Worm (Caenorhabditis elegans) whole organism, L1 larva: Measurements from ENCODE around the gene F17A2.13.

Experiments
- C04F5.9 ChIP-seq: sonication (generic microtip); optimal IDR thresholded peaks from 2 replicates; lab custom pipeline; 2016; ENCODE audit warnings: missing genetic modification characterization, missing compliant biosample characterization
- C34B4.2 ChIP-seq: sonication (generic microtip); optimal IDR thresholded peaks from 2 replicates; lab custom pipeline; 2017; ENCODE audit warnings: mild to moderate bottlenecking, missing genetic modification characterization, missing compliant biosample characterization
- aly-2 ChIP-seq: fragments of 150-350 bp; optimal IDR thresholded peaks from 2 replicates; lab custom pipeline; 2014; ENCODE audit warnings: missing biosample characterization, missing genetic modification characterization
- ceh-8 ChIP-seq: fragments of 200-800 bp; sonication (Bioruptor generic); optimal IDR thresholded peaks from 2 replicates; lab custom pipeline; 2018; ENCODE audit warnings: mild to moderate bottlenecking, missing genetic modification characterization, moderate library complexity, missing compliant biosample characterization
- ceh-82 ChIP-seq, 3 experiments: fragments of 150-350 bp in 1 of 3; sonication (generic microtip) in 2 of 3; optimal IDR thresholded peaks; 2 replicates each; lab custom pipeline; 2014 to 2017; ENCODE audit warnings: missing biosample characterization in 3 of 3, missing genetic modification characterization in 3 of 3
- ceh-90 ChIP-seq: sonication (generic microtip); optimal IDR thresholded peaks from 2 replicates; lab custom pipeline; 2016; ENCODE audit warnings: missing genetic modification characterization, missing compliant biosample characterization
- dpl-1 ChIP-seq, 3 experiments: fragments of 150-350 bp in 2 of 3; sonication (generic microtip) in 1 of 3; optimal IDR thresholded peaks; 2 replicates each; lab custom pipeline; 2014 to 2017; ENCODE audit warnings: missing biosample characterization in 3 of 3, missing genetic modification characterization in 3 of 3, missing genetic modification reagents in 3 of 3
- dsc-1 ChIP-seq: sonication (generic microtip); optimal IDR thresholded peaks from 2 replicates; lab custom pipeline; 2016; ENCODE audit warnings: mild to moderate bottlenecking, missing genetic modification characterization, missing compliant biosample characterization
- efl-1 ChIP-seq, 4 experiments: fragments of 150-350 bp; optimal IDR thresholded peaks in 3 of 4; peaks in 1 of 4; 1 replicate in 1 of 4; 2 replicates in 3 of 4; lab custom pipeline; 2014; ENCODE audit warnings: missing biosample characterization in 2 of 4, missing genetic modification characterization in 2 of 4, missing genetic modification reagents in 2 of 4
- egl-27 ChIP-seq, 2 experiments: fragments of 150-350 bp in 1 of 2; sonication (generic microtip); optimal IDR thresholded peaks; 3 replicates each; lab custom pipeline; 2017 to 2018; ENCODE audit warnings: missing biosample characterization in 2 of 2, missing genetic modification characterization in 2 of 2, missing genetic modification reagents in 2 of 2
- ets-5 ChIP-seq: fragments of 200-800 bp; sonication (Bioruptor generic); IDR thresholded peaks from 2 replicates; pipeline ENCODE4 v1.3.6; 2022; ENCODE audit warnings: missing genetic modification characterization, missing compliant biosample characterization
- fkh-10 ChIP-seq: sonication (generic microtip); optimal IDR thresholded peaks from 2 replicates; lab custom pipeline; 2017; ENCODE audit warnings: missing biosample characterization, missing genetic modification reagents, missing genetic modification characterization
- fkh-8 ChIP-seq: sonication (generic microtip); optimal IDR thresholded peaks from 2 replicates; lab custom pipeline; 2016; ENCODE audit warnings: mild to moderate bottlenecking, missing genetic modification characterization, missing compliant biosample characterization
- fos-1 ChIP-seq: fragments of 150-350 bp; optimal IDR thresholded peaks from 2 replicates; lab custom pipeline; 2014; ENCODE audit warnings: missing biosample characterization, missing genetic modification characterization
- hlh-17 ChIP-seq: fragments of 200-800 bp; sonication (Bioruptor generic); optimal IDR thresholded peaks from 2 replicates; lab custom pipeline; 2018; ENCODE audit warnings: missing genetic modification characterization, mild to moderate bottlenecking, missing compliant biosample characterization, moderate library complexity, borderline replicate concordance
- irx-1 ChIP-seq: sonication (generic microtip); optimal IDR thresholded peaks from 2 replicates; lab custom pipeline; 2016; ENCODE audit warnings: missing genetic modification characterization, missing compliant biosample characterization
- jun-1 ChIP-seq: fragments of 150-350 bp; optimal IDR thresholded peaks from 2 replicates; lab custom pipeline; 2014; ENCODE audit warnings: missing biosample characterization, missing genetic modification reagents, missing genetic modification characterization
- lin-14 ChIP-seq: fragments of 200-800 bp; sonication (Bioruptor generic); optimal IDR thresholded peaks from 2 replicates; lab custom pipeline; 2018; ENCODE audit warnings: mild to moderate bottlenecking, missing genetic modification characterization, moderate library complexity, missing compliant biosample characterization
- lin-35 ChIP-seq, 2 experiments: fragments of 150-350 bp; optimal IDR thresholded peaks; 2 replicates each; lab custom pipeline; 2014; ENCODE audit warnings: missing biosample characterization in 2 of 2, missing genetic modification characterization in 2 of 2, missing genetic modification reagents in 2 of 2
- lsy-2 ChIP-seq, 2 experiments: fragments of 150-350 bp; optimal IDR thresholded peaks; 2 replicates each; lab custom pipeline; 2014; ENCODE audit warnings: missing biosample characterization in 2 of 2, missing genetic modification characterization in 2 of 2
- mdl-1 ChIP-seq, 2 experiments: fragments of 150-350 bp; optimal IDR thresholded peaks; 2 replicates each; lab custom pipeline; 2014 to 2017; ENCODE audit warnings: missing biosample characterization in 2 of 2, missing genetic modification characterization in 2 of 2, inconsistent platforms in 1 of 2
- mef-2 ChIP-seq: fragments of 150-350 bp; optimal IDR thresholded peaks from 2 replicates; lab custom pipeline; 2014; ENCODE audit warnings: missing biosample characterization, missing genetic modification characterization
- mep-1 ChIP-seq: fragments of 150-350 bp; optimal IDR thresholded peaks from 2 replicates; lab custom pipeline; 2014; ENCODE audit warnings: missing biosample characterization, missing genetic modification characterization
- nhr-19 ChIP-seq: fragments of 200-800 bp; sonication (Bioruptor generic); conservative IDR thresholded peaks from 2 replicates; pipeline ENCODE4 v1.3.6; 2022; ENCODE audit warnings: missing genetic modification characterization, missing compliant biosample characterization
- nhr-20 ChIP-seq: sonication (generic microtip); optimal IDR thresholded peaks from 2 replicates; lab custom pipeline; 2016; ENCODE audit warnings: mild to moderate bottlenecking, missing genetic modification characterization, missing compliant biosample characterization
- nhr-237 ChIP-seq: fragments of 150-350 bp; optimal IDR thresholded peaks from 2 replicates; lab custom pipeline; 2014; ENCODE audit warnings: missing biosample characterization, missing genetic modification characterization
- nhr-47 ChIP-seq: sonication (generic microtip); optimal IDR thresholded peaks from 2 replicates; lab custom pipeline; 2016; ENCODE audit warnings: mild to moderate bottlenecking, missing genetic modification characterization, moderate library complexity, missing compliant biosample characterization
- nhr-71 ChIP-seq: sonication (generic microtip); optimal IDR thresholded peaks from 2 replicates; lab custom pipeline; 2016; ENCODE audit warnings: mild to moderate bottlenecking, missing genetic modification characterization, moderate library complexity, missing compliant biosample characterization
- nhr-77 ChIP-seq: fragments of 150-350 bp; optimal IDR thresholded peaks from 2 replicates; lab custom pipeline; 2014; ENCODE audit warnings: missing biosample characterization, missing genetic modification characterization
- nhr-85 ChIP-seq: sonication (generic microtip); peaks from one replicate; lab custom pipeline; 2016; ENCODE audit warnings: missing genetic modification characterization, inconsistent platforms, missing compliant biosample characterization
- nhr-90 ChIP-seq: sonication (generic microtip); optimal IDR thresholded peaks from 2 replicates; lab custom pipeline; 2016; ENCODE audit warnings: mild to moderate bottlenecking, missing genetic modification characterization, missing compliant biosample characterization; ENCODE audit not compliant: poor library complexity
- pax-3 ChIP-seq: fragments of 200-800 bp; sonication (Bioruptor generic); optimal IDR thresholded peaks from 2 replicates; lab custom pipeline; 2018; ENCODE audit warnings: mild to moderate bottlenecking, missing genetic modification characterization, moderate library complexity, missing compliant biosample characterization
- rnt-1 ChIP-seq: sonication (generic microtip); optimal IDR thresholded peaks from 2 replicates; lab custom pipeline; 2016; ENCODE audit warnings: mild to moderate bottlenecking, missing genetic modification characterization, moderate library complexity, missing compliant biosample characterization
- snpc-4 ChIP-seq: fragments of 150-350 bp; optimal IDR thresholded peaks from 2 replicates; lab custom pipeline; 2014; ENCODE audit warnings: missing biosample characterization, missing genetic modification characterization
- snu-23 ChIP-seq: sonication (generic microtip); optimal IDR thresholded peaks from 2 replicates; lab custom pipeline; 2016; ENCODE audit warnings: missing genetic modification characterization, missing compliant biosample characterization
- sptf-1 ChIP-seq: fragments of 150-350 bp; optimal IDR thresholded peaks from 2 replicates; lab custom pipeline; 2014; ENCODE audit warnings: missing biosample characterization, missing genetic modification characterization
- tbx-2 ChIP-seq: sonication (generic microtip); optimal IDR thresholded peaks from 2 replicates; lab custom pipeline; 2016; ENCODE audit warnings: missing genetic modification characterization, missing compliant biosample characterization
- unc-130 ChIP-seq: fragments of 150-350 bp; optimal IDR thresholded peaks from 2 replicates; lab custom pipeline; 2017; ENCODE audit warnings: missing biosample characterization, missing genetic modification characterization, inconsistent platforms
- unc-30 ChIP-seq: sonication (generic microtip); optimal IDR thresholded peaks from 2 replicates; lab custom pipeline; 2017; ENCODE audit warnings: missing biosample characterization, missing genetic modification characterization
- unc-86 ChIP-seq: sonication (generic microtip); optimal IDR thresholded peaks from 2 replicates; lab custom pipeline; 2016; ENCODE audit warnings: missing genetic modification characterization, missing compliant biosample characterization
- unc-98 ChIP-seq: fragments of 200-800 bp; sonication (Bioruptor generic); IDR thresholded peaks from 2 replicates; pipeline ENCODE4 v1.3.6; 2022; ENCODE audit warnings: missing genetic modification characterization, missing compliant biosample characterization
- vab-15 ChIP-seq: sonication (generic microtip); optimal IDR thresholded peaks from 2 replicates; lab custom pipeline; 2017; ENCODE audit warnings: missing genotype, mild to moderate bottlenecking, missing genetic modification characterization, missing compliant biosample characterization
- xbp-1 ChIP-seq: sonication (generic microtip); optimal IDR thresholded peaks from 2 replicates; lab custom pipeline; 2016; ENCODE audit warnings: missing genetic modification characterization, missing compliant biosample characterization
- zag-1 ChIP-seq: fragments of 150-350 bp; optimal IDR thresholded peaks from 2 replicates; lab custom pipeline; 2014; ENCODE audit warnings: missing biosample characterization, missing genetic modification characterization
- zip-4 ChIP-seq: fragments of 200-800 bp; sonication (Bioruptor generic); optimal IDR thresholded peaks from 2 replicates; lab custom pipeline; 2018; ENCODE audit warnings: mild to moderate bottlenecking, missing genetic modification characterization, moderate library complexity, missing compliant biosample characterization

F17A2.13 gene

ce11 chrX:12341338-12341737 lies 19.9 kb downstream of the F17A2.13 start, which contains the start of gene zig-2:
TSS of gene zig-2 (minus strand) at chrX:12341438.
- TF ChIP-seq xbp-1 (no peak), C04F5.9 (no peak), irx-1 (no peak), dsc-1 (no peak), snpc-4 (tag; lab: Kevin White, UChicago) (no peak)

- TF ChIP-seq egl-27 (tag; optimal IDR thresholded peaks at IDR 0.05; lab: Kevin White, UChicago) (no peak), ceh-90 (tag; lab: Kevin White, UChicago) (no peak), lin-35 (GFP tag; optimal IDR thresholded peaks at IDR 0.05; lab: Kevin White, UChicago) (no peak), xbp-1 (no peak), jun-1 (tag; lab: Kevin White, UChicago) (no peak), nhr-20 (tag; lab: Kevin White, UChicago) (no peak), mep-1 (no peak), ets-5 (GFP tag; lab: Robert Waterston, UW) (no peak), sptf-1 (tag; lab: Kevin White, UChicago) (no peak)
Observed at ce11 chrX:12343279-12343678, 21.8 kb downstream of the F17A2.13 start, which contains the start of the genes nspc-9 and nspc-10. TSS of gene nspc-9 (minus strand) at chrX:12343379. TSS of gene nspc-10 (plus strand) at chrX:12343609.

- TF ChIP-seq unc-98 (GFP tag; lab: Robert Waterston, UW) (no peak), zag-1 (tag; lab: Kevin White, UChicago) (no peak), zip-4 (GFP tag; lab: Kevin White, UChicago) (no peak), egl-27 (tag; optimal IDR thresholded peaks at IDR 0.05; lab: Kevin White, UChicago) (no peak), nhr-77 (no peak), lin-35 (GFP tag; optimal IDR thresholded peaks at IDR 0.05; lab: Kevin White, UChicago) (no peak), C04F5.9 (no peak), dpl-1 (GFP tag; optimal IDR thresholded peaks at IDR 0.05; lab: Kevin White, UChicago) (no peak), lsy-2 (tag; optimal IDR thresholded peaks at IDR 0.05; lab: Kevin White, UChicago) (no peak), ceh-90 (tag; lab: Kevin White, UChicago) (no peak), hlh-17 (GFP tag; lab: Kevin White, UChicago) (no peak), lin-14 (GFP tag; lab: Kevin White, UChicago) (no peak), unc-30 (tag; lab: Kevin White, UChicago) (no peak)
Observed at ce11 chrX:12346729-12347128, 25.3 kb downstream of the F17A2.13 start, which contains the start of gene F42F12.11. TSS of gene F42F12.11 (plus strand) at chrX:12347029.

- TF ChIP-seq aly-2 (tag; lab: Kevin White, UChicago), result no peak
- peak; percentile 15 for TF ChIP-seq xbp-1
- TF ChIP-seq ceh-82 (tag; optimal IDR thresholded peaks at IDR 0.05; lab: Kevin White, UChicago), result peak in 2 of 3 experiments; percentile 36 to 46
- TF ChIP-seq nhr-90 (tag; lab: Kevin White, UChicago), result peak; percentile 58
- TF ChIP-seq fos-1 (tag; lab: Kevin White, UChicago), result peak; percentile 6
- TF ChIP-seq nhr-20 (tag; lab: Kevin White, UChicago), result peak; percentile 57
- TF ChIP-seq vab-15 (tag; lab: Kevin White, UChicago), result no peak
- peak in 1 of 2 experiments; percentile 74 for TF ChIP-seq lin-35 (GFP tag; optimal IDR thresholded peaks at IDR 0.05; lab: Kevin White, UChicago)
- TF ChIP-seq nhr-237 (tag; lab: Kevin White, UChicago), result no peak
- peak; percentile 41 for TF ChIP-seq mep-1
- no peak for TF ChIP-seq unc-130 (tag; lab: Kevin White, UChicago)
- TF ChIP-seq nhr-71 (tag; lab: Kevin White, UChicago), result peak; percentile 54
- no peak for TF ChIP-seq pax-3 (tag; lab: Kevin White, UChicago)
- no peak for TF ChIP-seq C34B4.2 (tag; lab: Kevin White, UChicago)
- no peak for TF ChIP-seq efl-1 (optimal IDR thresholded peaks at IDR 0.05; lab: Kevin White, UChicago)
- peak in 1 of 2 experiments; percentile 76 for TF ChIP-seq efl-1 (GFP tag; optimal IDR thresholded peaks at IDR 0.05 in 1 of 2; lab: Kevin White, UChicago)
- peak; percentile 6 for TF ChIP-seq tbx-2 (tag; lab: Kevin White, UChicago)
- peak; percentile 69 for TF ChIP-seq nhr-19
- peak; percentile 65 for TF ChIP-seq rnt-1
- TF ChIP-seq mef-2, result no peak
- TF ChIP-seq ceh-8, result no peak
- peak; percentile 35 for TF ChIP-seq nhr-47 (tag; lab: Kevin White, UChicago)
- TF ChIP-seq ets-5 (GFP tag; lab: Robert Waterston, UW), result no peak
- TF ChIP-seq unc-86 (tag; lab: Kevin White, UChicago), result no peak
- peak in 1 of 2 experiments; percentile 8 for TF ChIP-seq mdl-1 (tag; optimal IDR thresholded peaks at IDR 0.05; lab: Kevin White, UChicago)
- TF ChIP-seq unc-98 (GFP tag; lab: Robert Waterston, UW), result no peak
- TF ChIP-seq lin-14 (GFP tag; lab: Kevin White, UChicago), result peak; percentile 36
- no peak for TF ChIP-seq fkh-10 (GFP tag; lab: Kevin White, UChicago)
- TF ChIP-seq nhr-85 (tag; lab: Kevin White, UChicago), result peak; percentile 80
- TF ChIP-seq fkh-8 (tag; lab: Kevin White, UChicago), result no peak
- TF ChIP-seq snu-23 (GFP tag; lab: Kevin White, UChicago), result peak; percentile 72
Observed at ce11 chrX:12347822-12348221, 26.4 kb downstream of the F17A2.13 start.
